Worm (Caenorhabditis elegans) whole organism, mixed stage, embryonic: ENCODE results near the gene wrm-1.

ENCODE experiments used
- bed-3 ChIP-seq: fragments of 200-800 bp; sonication (Bioruptor generic); optimal IDR thresholded peaks from 3 replicates; lab custom pipeline; 2018; ENCODE audit warnings: mild to moderate bottlenecking, missing genetic modification characterization, moderate library complexity, missing compliant biosample characterization
- ceh-39 ChIP-seq: fragments of 150-350 bp; optimal IDR thresholded peaks from 2 replicates; lab custom pipeline; 2014; ENCODE audit warnings: missing biosample characterization, missing genetic modification characterization
- ceh-43 ChIP-seq: fragments of 200-800 bp; sonication (Bioruptor generic); optimal IDR thresholded peaks from 2 replicates; lab custom pipeline; 2018; ENCODE audit warnings: mild to moderate bottlenecking, missing genetic modification characterization, moderate library complexity, missing compliant biosample characterization
- ceh-83 ChIP-seq: fragments of 200-800 bp; sonication (Bioruptor generic); optimal IDR thresholded peaks from 2 replicates; lab custom pipeline; 2018; ENCODE audit warnings: mild to moderate bottlenecking, missing genetic modification characterization, missing compliant biosample characterization
- ces-1 ChIP-seq: fragments of 150-350 bp; optimal IDR thresholded peaks from 2 replicates; lab custom pipeline; 2014; ENCODE audit warnings: missing biosample characterization, missing genetic modification reagents, missing genetic modification characterization
- cnd-1 ChIP-seq: fragments of 200-800 bp; sonication (Bioruptor generic); optimal IDR thresholded peaks from 2 replicates; lab custom pipeline; 2018; ENCODE audit warnings: mild to moderate bottlenecking, missing genetic modification characterization, missing compliant biosample characterization
- drap-1 ChIP-seq: fragments of 200-800 bp; sonication (Bioruptor generic); optimal IDR thresholded peaks from 3 replicates; lab custom pipeline; 2018; ENCODE audit warnings: mild to moderate bottlenecking, missing genetic modification characterization, missing compliant biosample characterization
- elt-3 ChIP-seq: fragments of 150-350 bp; optimal IDR thresholded peaks from 2 replicates; lab custom pipeline; 2014; ENCODE audit warnings: missing biosample characterization, missing genetic modification characterization
- flh-1 ChIP-seq: fragments of 200-800 bp; sonication (Bioruptor generic); optimal IDR thresholded peaks from 2 replicates; lab custom pipeline; 2018; ENCODE audit warnings: mild to moderate bottlenecking, missing genetic modification characterization, moderate library complexity, missing compliant biosample characterization
- ham-2 ChIP-seq: fragments of 200-800 bp; sonication (Bioruptor generic); optimal IDR thresholded peaks from 2 replicates; lab custom pipeline; 2018; ENCODE audit warnings: mild to moderate bottlenecking, missing genetic modification characterization, missing compliant biosample characterization
- hlh-1 ChIP-seq: fragments of 150-350 bp; optimal IDR thresholded peaks from 2 replicates; lab custom pipeline; 2014; ENCODE audit warnings: missing biosample characterization, missing genetic modification reagents, missing genetic modification characterization
- lin-13 ChIP-seq: fragments of 150-350 bp; optimal IDR thresholded peaks from 2 replicates; lab custom pipeline; 2014; ENCODE audit warnings: missing biosample characterization, missing genetic modification characterization
- lin-32 ChIP-seq: fragments of 200-800 bp; sonication (Bioruptor generic); optimal IDR thresholded peaks from 2 replicates; lab custom pipeline; 2018; ENCODE audit warnings: mild to moderate bottlenecking, missing genetic modification characterization, missing compliant biosample characterization
- lsy-2 ChIP-seq: fragments of 150-350 bp; optimal IDR thresholded peaks from 2 replicates; lab custom pipeline; 2014; ENCODE audit warnings: missing biosample characterization, missing genetic modification characterization
- mab-5 ChIP-seq: fragments of 150-350 bp; optimal IDR thresholded peaks from 2 replicates; lab custom pipeline; 2014; ENCODE audit warnings: missing biosample characterization, missing genetic modification characterization
- mep-1 ChIP-seq: fragments of 150-350 bp; optimal IDR thresholded peaks from 2 replicates; lab custom pipeline; 2017; ENCODE audit warnings: missing biosample characterization, missing genetic modification reagents, missing genetic modification characterization, inconsistent platforms
- mls-2 ChIP-seq: sonication (generic microtip); optimal IDR thresholded peaks from 2 replicates; lab custom pipeline; 2016; ENCODE audit warnings: mild to moderate bottlenecking, missing genetic modification characterization, moderate library complexity, missing compliant biosample characterization
- nhr-2 ChIP-seq: fragments of 150-350 bp; optimal IDR thresholded peaks from 2 replicates; lab custom pipeline; 2014; ENCODE audit warnings: missing biosample characterization, missing genetic modification characterization
- nhr-237 ChIP-seq: fragments of 150-350 bp; optimal IDR thresholded peaks from 2 replicates; lab custom pipeline; 2014; ENCODE audit warnings: missing biosample characterization, missing genetic modification characterization
- nhr-28 ChIP-seq: fragments of 150-350 bp; optimal IDR thresholded peaks from 2 replicates; lab custom pipeline; 2014; ENCODE audit warnings: missing biosample characterization, missing genetic modification characterization
- nhr-76 ChIP-seq: sonication (generic microtip); optimal IDR thresholded peaks from 2 replicates; lab custom pipeline; 2017; ENCODE audit warnings: missing biosample characterization, missing genetic modification characterization
- pha-4 ChIP-seq: fragments of 150-350 bp; optimal IDR thresholded peaks from 2 replicates; lab custom pipeline; 2018; ENCODE audit warnings: missing biosample characterization, missing genetic modification reagents, missing genetic modification characterization
- sem-2 ChIP-seq: fragments of 200-800 bp; sonication (Bioruptor generic); optimal IDR thresholded peaks from 2 replicates; lab custom pipeline; 2018; ENCODE audit warnings: mild to moderate bottlenecking, missing genetic modification characterization, missing compliant biosample characterization
- snpc-4 ChIP-seq: fragments of 150-350 bp; optimal IDR thresholded peaks from 2 replicates; lab custom pipeline; 2014; ENCODE audit warnings: missing biosample characterization, missing genetic modification characterization
- sptf-1 ChIP-seq: sonication (generic microtip); optimal IDR thresholded peaks from 2 replicates; lab custom pipeline; 2017; ENCODE audit warnings: mild to moderate bottlenecking, missing genetic modification characterization, moderate library complexity, missing compliant biosample characterization
- tbx-8 ChIP-seq: fragments of 200-800 bp; sonication (Bioruptor generic); optimal IDR thresholded peaks from 2 replicates; lab custom pipeline; 2018; ENCODE audit warnings: mild to moderate bottlenecking, missing genetic modification characterization, moderate library complexity, missing compliant biosample characterization
- unc-120 ChIP-seq: sonication (generic microtip); optimal IDR thresholded peaks from 2 replicates; lab custom pipeline; 2017; ENCODE audit warnings: missing genetic modification characterization, missing compliant biosample characterization; ENCODE audit not compliant: poor library complexity, severe bottlenecking
- unc-62 ChIP-seq: fragments of 150-350 bp; optimal IDR thresholded peaks from 2 replicates; lab custom pipeline; 2014; ENCODE audit warnings: missing biosample characterization, missing genetic modification reagents, missing genetic modification characterization

The wrm-1 gene

ce11 chrIII:5721888-5722287 is 762 bp upstream of the wrm-1 start:
- peak; percentile 38 for TF ChIP-seq ces-1 (GFP tag; lab: Kevin White, UChicago)
- TF ChIP-seq lsy-2 (tag; lab: Kevin White, UChicago) = no peak
- TF ChIP-seq mep-1 (tag; lab: Kevin White, UChicago) = peak; percentile 24

ce11 chrIII:5727827-5728226 is 5.2 kb downstream of the wrm-1 start, which contains the start of gene egg-1:
Gene egg-1 (plus strand): TSS chrIII:5728180.
- TF ChIP-seq lsy-2 (tag; lab: Kevin White, UChicago) (no peak), ceh-83 (GFP tag; lab: Kevin White, UChicago) (no peak), flh-1 (GFP tag; lab: Kevin White, UChicago) (no peak), bed-3 (no peak), nhr-28 (tag; lab: Kevin White, UChicago) (no peak), nhr-237 (tag; lab: Kevin White, UChicago) (no peak), ces-1 (GFP tag; lab: Kevin White, UChicago) (no peak), unc-62 (no peak), tbx-8 (no peak), pha-4 (tag; lab: Kevin White, UChicago) (no peak), sptf-1 (tag; lab: Kevin White, UChicago) (no peak), ham-2 (GFP tag; lab: Kevin White, UChicago) (no peak), lin-32 (no peak), lin-13 (no peak), ceh-43 (GFP tag; lab: Kevin White, UChicago) (no peak), hlh-1 (tag; lab: Kevin White, UChicago) (no peak), mep-1 (tag; lab: Kevin White, UChicago) (no peak), mab-5 (tag; lab: Kevin White, UChicago) (no peak), ceh-39 (tag; lab: Kevin White, UChicago) (no peak), nhr-76 (no peak)

DNA sequence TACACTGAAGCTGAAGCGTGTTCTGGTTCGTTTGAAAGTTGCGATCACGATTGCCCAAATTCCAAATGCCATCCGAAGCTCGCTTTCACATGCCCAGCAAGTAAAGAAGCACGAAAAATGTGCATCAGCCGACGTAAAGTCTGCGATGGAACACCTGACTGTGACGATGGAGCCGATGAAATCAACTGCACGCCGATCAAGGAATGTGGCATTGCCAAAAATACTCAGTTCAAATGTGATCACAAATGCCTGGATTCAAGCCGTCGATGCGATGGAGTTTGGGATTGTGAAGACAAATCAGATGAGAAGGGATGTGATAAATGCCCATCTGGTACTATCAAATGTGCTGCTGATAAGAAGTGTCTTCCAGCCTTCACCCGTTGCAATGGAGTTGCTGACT is 6.7 kb downstream of the wrm-1 start:
- TF ChIP-seq nhr-28 (tag; lab: Kevin White, UChicago) (no peak), lin-13 (no peak), mab-5 (tag; lab: Kevin White, UChicago) (no peak), lsy-2 (tag; lab: Kevin White, UChicago) (no peak), mls-2 (tag; lab: Kevin White, UChicago) (no peak), cnd-1 (tag; lab: Kevin White, UChicago) (no peak), flh-1 (GFP tag; lab: Kevin White, UChicago) (no peak), ces-1 (GFP tag; lab: Kevin White, UChicago) (no peak)
- TF ChIP-seq, all 35 proteins: peak for 0

DNA sequence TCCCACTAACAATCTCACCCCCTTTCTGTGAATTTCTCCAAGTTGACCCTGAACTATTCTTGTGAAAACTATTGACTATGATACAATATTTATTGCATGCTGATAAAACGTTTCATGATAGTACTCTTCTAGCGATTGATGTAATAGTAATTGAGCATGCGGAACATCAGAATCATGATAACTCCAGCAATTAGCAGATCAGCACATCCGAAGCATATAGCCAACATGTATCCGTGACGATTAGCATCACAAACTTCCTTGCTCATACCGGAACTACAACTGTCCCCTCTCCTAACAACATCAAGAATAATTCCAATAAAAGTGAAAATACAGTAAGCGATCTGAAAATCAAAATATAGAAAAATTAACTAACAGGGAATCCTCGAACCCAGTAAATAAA is 7.4 kb downstream of the wrm-1 start:
- TF ChIP-seq sptf-1 (tag; lab: Kevin White, UChicago) (no peak), lin-32 (no peak), ceh-83 (GFP tag; lab: Kevin White, UChicago) (no peak), nhr-76 (no peak), lin-13 (no peak), drap-1 (GFP tag; lab: Kevin White, UChicago) (no peak), nhr-28 (tag; lab: Kevin White, UChicago) (no peak), tbx-8 (no peak), hlh-1 (tag; lab: Kevin White, UChicago) (no peak), sem-2 (GFP tag; lab: Kevin White, UChicago) (no peak), bed-3 (no peak), nhr-2 (tag; lab: Kevin White, UChicago) (no peak), unc-120 (tag; lab: Kevin White, UChicago) (no peak)

ce11 chrIII:5730980-5731636 is 8.5 kb downstream of the wrm-1 start, which contains the start of the genes B0244.9 and B0244.7:
Gene B0244.9 (minus strand): TSS chrIII:5731030.
Gene B0244.7 (plus strand): TSS chrIII:5731501.
- TF ChIP-seq tbx-8 = no peak
- no peak for TF ChIP-seq ceh-83 (GFP tag; lab: Kevin White, UChicago)
- no peak for TF ChIP-seq nhr-2 (tag; lab: Kevin White, UChicago)
- no peak for TF ChIP-seq pha-4 (tag; lab: Kevin White, UChicago)
- no peak for TF ChIP-seq drap-1 (GFP tag; lab: Kevin White, UChicago)
- TF ChIP-seq sem-2 (GFP tag; lab: Kevin White, UChicago) = no peak
- no peak for TF ChIP-seq snpc-4 (tag; lab: Kevin White, UChicago)
- TF ChIP-seq elt-3 (tag; lab: Kevin White, UChicago) = no peak
